Fruit fly (Drosophila melanogaster) whole organism, adult: ENCODE results near the gene Proc.

Source experiments
- CG1620 ChIP-seq: fragments of 200-800 bp; sonication (Bioruptor generic); optimal IDR thresholded peaks from 2 replicates; lab custom pipeline; 2016; ENCODE audit warnings: missing biosample characterization, missing genetic modification characterization
- CG33017 ChIP-seq: fragments of 200-800 bp; sonication (Bioruptor generic); optimal IDR thresholded peaks from 2 replicates; lab custom pipeline; 2018; ENCODE audit warnings: missing biosample characterization, mild to moderate bottlenecking, missing genetic modification characterization, moderate library complexity
- CG7045 ChIP-seq: fragments of 200-800 bp; sonication (Bioruptor generic); optimal IDR thresholded peaks from 2 replicates; lab custom pipeline; 2017; ENCODE audit warnings: missing biosample characterization, mild to moderate bottlenecking, missing genetic modification characterization
- CG7101 ChIP-seq: fragments of 200-800 bp; sonication (Bioruptor generic); optimal IDR thresholded peaks from 2 replicates; lab custom pipeline; 2018; ENCODE audit warnings: missing biosample characterization, mild to moderate bottlenecking, missing genetic modification characterization, moderate library complexity
- Clk ChIP-seq: fragments of 200-800 bp; sonication (Bioruptor generic); optimal IDR thresholded peaks from 2 replicates; lab custom pipeline; 2017; ENCODE audit warnings: missing biosample characterization, missing genetic modification characterization
- Mnt ChIP-seq: fragments of 200-800 bp; sonication (Bioruptor generic); optimal IDR thresholded peaks from 2 replicates; lab custom pipeline; 2016; ENCODE audit warnings: missing biosample characterization, mild to moderate bottlenecking, missing genetic modification characterization
- cic ChIP-seq: fragments of 200-800 bp; sonication (Bioruptor generic); optimal IDR thresholded peaks from 2 replicates; lab custom pipeline; 2017; ENCODE audit warnings: missing biosample characterization, mild to moderate bottlenecking, missing genetic modification characterization, moderate library complexity
- cnc ChIP-seq, 2 experiments: fragments of >200 bp; optimal IDR thresholded peaks; 2 replicates each; lab custom pipeline; 2017
- kay ChIP-seq: fragments of 200-800 bp; sonication (Bioruptor generic); peaks from one replicate; lab custom pipeline; 2016; ENCODE audit warnings: missing biosample characterization, missing genetic modification characterization, borderline replicate concordance
- pad ChIP-seq: fragments of 200-800 bp; sonication (Bioruptor generic); optimal IDR thresholded peaks from 3 replicates; lab custom pipeline; 2017; ENCODE audit warnings: missing biosample characterization, missing genetic modification characterization, mild to moderate bottlenecking, moderate library complexity, missing genetic modification reagents
- toe ChIP-seq: fragments of 200-800 bp; sonication (Bioruptor generic); optimal IDR thresholded peaks from 2 replicates; lab custom pipeline; 2016; ENCODE audit warnings: missing biosample characterization, missing genetic modification characterization

DNA sequence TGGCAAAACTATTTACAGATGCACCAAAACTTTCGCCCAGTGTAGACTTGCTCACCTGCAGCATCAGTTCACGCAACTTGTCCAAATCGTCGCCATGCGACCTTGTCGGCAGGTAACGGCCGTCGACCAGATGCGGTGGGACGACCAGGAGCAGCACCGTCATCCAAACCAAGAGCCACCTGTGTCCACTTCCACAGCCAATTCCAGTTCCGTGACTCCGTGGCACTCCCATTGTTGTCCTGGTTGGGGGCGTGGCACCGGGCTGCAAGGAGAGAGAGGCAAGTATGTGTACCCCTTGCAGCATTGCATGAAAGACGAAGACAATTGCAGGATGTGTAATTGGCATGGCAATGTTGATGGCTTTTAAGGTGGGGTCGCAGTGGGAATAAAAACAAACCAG lies 1.0 kb downstream of the Proc start:
- TF ChIP-seq CG1620 (GFP tag; lab: Kevin White, UChicago) = no peak
- no peak for TF ChIP-seq pad (GFP tag; lab: Kevin White, UChicago)
- TF ChIP-seq cic (GFP tag; lab: Kevin White, UChicago) = no peak
- no peak for TF ChIP-seq CG7045
- TF ChIP-seq cnc (optimal IDR thresholded peaks at IDR 0.05; lab: Kevin White, UChicago) = no peak
- TF ChIP-seq toe (GFP tag; lab: Kevin White, UChicago) = no peak
- TF ChIP-seq Clk (GFP tag; lab: Kevin White, UChicago) = no peak
- no peak for TF ChIP-seq CG33017 (tag; lab: Kevin White, UChicago)
- no peak for TF ChIP-seq CG7101
- no peak for TF ChIP-seq Mnt (GFP tag; lab: Kevin White, UChicago)
- TF ChIP-seq kay (GFP tag; lab: Kevin White, UChicago) = no peak
